Worm (Caenorhabditis elegans): ENCODE data around the gene pgp-7.

The pgp-7 gene

DNA sequence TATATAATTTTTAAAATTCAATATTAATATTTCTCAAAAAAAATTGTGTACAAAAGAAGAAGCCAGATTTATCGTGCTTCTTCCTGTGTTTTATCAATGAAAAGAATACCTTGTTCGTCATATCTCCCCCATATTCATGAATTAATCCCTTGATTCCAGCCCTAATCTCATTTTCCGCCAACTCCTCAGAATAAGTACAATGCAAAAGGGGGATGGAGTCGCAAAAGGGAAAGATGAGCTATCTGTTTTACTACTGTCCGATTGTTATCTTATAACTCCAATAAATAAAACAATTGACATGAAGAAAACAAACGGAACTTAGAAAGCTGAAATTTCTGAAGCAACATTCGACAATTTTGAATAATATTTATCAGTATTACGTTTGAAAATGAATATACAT is 32.4 kb downstream of the pgp-7 start:
- TF ChIP-seq skn-1 (tag; optimal IDR thresholded peaks at IDR 0.05) = no peak

DNA sequence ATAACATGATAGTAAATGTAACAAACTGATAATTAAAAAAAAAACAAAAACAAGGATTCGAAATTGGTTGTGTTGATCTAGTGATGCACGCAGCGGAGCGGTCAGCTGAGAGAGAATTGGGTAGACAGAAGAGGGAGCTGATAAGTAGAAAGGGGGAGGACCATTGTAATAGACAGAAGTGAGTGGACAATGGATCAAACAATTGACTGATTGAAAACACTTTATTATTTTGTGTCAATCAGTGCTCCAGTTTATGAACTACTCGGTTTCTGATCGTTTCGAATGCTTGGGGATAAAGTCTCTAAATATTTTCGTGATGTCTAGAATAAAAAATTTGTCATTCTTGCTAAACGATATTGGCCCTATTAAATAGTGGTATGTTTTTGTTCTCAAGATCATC is 35.5 kb downstream of the pgp-7 start:
- TF ChIP-seq ceh-82 (tag; optimal IDR thresholded peaks at IDR 0.05) = no peak
- TF ChIP-seq lin-39 (tag; optimal IDR thresholded peaks at IDR 0.05) = no peak
- no peak for TF ChIP-seq aly-2 (tag; optimal IDR thresholded peaks at IDR 0.05)
- TF ChIP-seq nhr-23 (tag; optimal IDR thresholded peaks at IDR 0.05) = no peak
- no peak for TF ChIP-seq nhr-76 (tag; optimal IDR thresholded peaks at IDR 0.05)
- no peak for TF ChIP-seq nhr-25 (tag; optimal IDR thresholded peaks at IDR 0.05)
- no peak for TF ChIP-seq ceh-28 (tag; optimal IDR thresholded peaks at IDR 0.05)
- TF ChIP-seq nhr-43 (tag; optimal IDR thresholded peaks at IDR 0.05; ENCODE audit: poor library complexity, severe bottlenecking) = no peak
- no peak for TF ChIP-seq fos-1 (tag; optimal IDR thresholded peaks at IDR 0.05)
- TF ChIP-seq snpc-4 (tag; optimal IDR thresholded peaks at IDR 0.05) = no peak
- TF ChIP-seq ztf-11 (tag; optimal IDR thresholded peaks at IDR 0.05) = no peak
- no peak for TF ChIP-seq fkh-2 (tag; optimal IDR thresholded peaks at IDR 0.05)
- TF ChIP-seq lsy-12 (tag; optimal IDR thresholded peaks at IDR 0.05) = no peak
- TF ChIP-seq ceh-16 (tag; optimal IDR thresholded peaks at IDR 0.05) = no peak
- no peak for TF ChIP-seq skn-1 (tag; optimal IDR thresholded peaks at IDR 0.05)
- TF ChIP-seq elt-1 (tag; optimal IDR thresholded peaks at IDR 0.05) = no peak
- no peak for TF ChIP-seq nhr-12 (tag; optimal IDR thresholded peaks at IDR 0.05)
- TF ChIP-seq daf-12 (tag; optimal IDR thresholded peaks at IDR 0.05) = no peak
- TF ChIP-seq elt-3 (tag; optimal IDR thresholded peaks at IDR 0.05) = no peak
- no peak for TF ChIP-seq nhr-67 (tag; optimal IDR thresholded peaks at IDR 0.05)

DNA sequence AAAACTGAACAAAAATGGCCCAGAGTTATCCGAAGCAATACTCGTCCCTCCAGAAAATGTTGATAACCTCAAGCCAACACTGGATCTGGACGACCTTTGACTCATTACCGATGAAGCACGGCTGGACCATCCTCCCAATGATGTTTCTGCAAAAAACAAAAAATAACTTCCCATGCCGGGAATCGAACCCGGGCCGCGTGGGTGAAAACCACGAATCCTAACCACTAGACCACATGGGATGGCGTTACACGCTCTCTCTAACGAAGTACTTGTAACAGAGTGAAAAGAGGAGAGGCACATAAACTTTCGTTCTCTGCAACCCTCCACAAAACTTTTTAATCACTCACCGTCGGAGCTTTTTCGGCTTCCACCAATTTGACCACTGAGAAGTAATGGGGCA is 48.9 kb downstream of the pgp-7 start:
- TF ChIP-seq nhr-76 (tag; optimal IDR thresholded peaks at IDR 0.05) (no peak), lsy-12 (tag; optimal IDR thresholded peaks at IDR 0.05) (peak; percentile 67), egl-27 (tag; optimal IDR thresholded peaks at IDR 0.05) (peak; percentile 2), eor-1 (tag; optimal IDR thresholded peaks at IDR 0.05) (no peak), nhr-11 (tag; optimal IDR thresholded peaks at IDR 0.05) (peak; percentile 19), ceh-82 (tag; optimal IDR thresholded peaks at IDR 0.05) (peak; percentile 12), tbx-2 (tag; optimal IDR thresholded peaks at IDR 0.05) (peak; percentile 36), hmg-11 (tag; optimal IDR thresholded peaks at IDR 0.05) (peak; percentile 45), elt-2 (tag; optimal IDR thresholded peaks at IDR 0.05) (peak; percentile 29)

DNA sequence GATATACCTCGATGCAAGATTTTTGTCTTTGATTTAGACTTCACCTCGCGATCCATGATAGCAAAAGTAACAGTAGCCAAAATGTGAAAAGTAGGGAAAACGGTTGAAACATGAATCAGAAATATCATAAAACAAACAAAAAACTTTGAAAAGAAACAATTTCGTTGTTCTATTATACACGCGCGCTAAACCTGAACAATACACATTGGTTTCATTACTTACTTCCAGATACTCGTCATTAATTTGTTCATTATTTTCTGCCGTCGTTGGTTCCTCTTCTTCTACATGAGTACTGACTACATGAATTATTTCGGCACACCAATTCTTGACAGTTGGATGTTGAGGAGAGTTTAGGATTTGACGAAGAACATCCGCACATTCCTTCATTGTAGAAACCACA is 49.5 kb downstream of the pgp-7 start, which contains the start of gene F31B12.3:
Gene F31B12.3, minus strand, starts transcription at position 101 of the 400 bp plus-strand sequence.
- TF ChIP-seq hmg-11 (tag; optimal IDR thresholded peaks at IDR 0.05) (no peak), elt-1 (tag; optimal IDR thresholded peaks at IDR 0.05) (no peak), jun-1 (tag; optimal IDR thresholded peaks at IDR 0.05) (no peak), unc-39 (tag; optimal IDR thresholded peaks at IDR 0.05) (no peak), aly-2 (tag; optimal IDR thresholded peaks at IDR 0.05) (no peak)
